Worm (Caenorhabditis elegans): ENCODE results near the gene F07A11.1.

- TF ChIP-seq blmp-1 (tag; optimal IDR thresholded peaks at IDR 0.05), result no peak
- no peak for TF ChIP-seq unc-62 (GFP tag; optimal IDR thresholded peaks at IDR 0.05)
- TF ChIP-seq lin-13 (tag; optimal IDR thresholded peaks at IDR 0.05), result no peak
- no peak for TF ChIP-seq ces-1 (GFP tag; optimal IDR thresholded peaks at IDR 0.05)
These were observed 3.6 kb upstream of the F07A11.1 start, which contains the start of gene gfat-1 for ce11 chrII:11595368-11595996.
